Fruit fly (Drosophila melanogaster) S2 (cell line): ENCODE data around the gene Rab21.

Experiments
- CG8478 ChIP-seq: fragments of >200 bp; optimal IDR thresholded peaks from 2 replicates; lab custom pipeline; 2018
- CTCF ChIP-seq, 2 experiments: fragments of >200 bp; optimal IDR thresholded peaks; 2 replicates each; lab custom pipeline; 2018

Rab21 gene

DNA sequence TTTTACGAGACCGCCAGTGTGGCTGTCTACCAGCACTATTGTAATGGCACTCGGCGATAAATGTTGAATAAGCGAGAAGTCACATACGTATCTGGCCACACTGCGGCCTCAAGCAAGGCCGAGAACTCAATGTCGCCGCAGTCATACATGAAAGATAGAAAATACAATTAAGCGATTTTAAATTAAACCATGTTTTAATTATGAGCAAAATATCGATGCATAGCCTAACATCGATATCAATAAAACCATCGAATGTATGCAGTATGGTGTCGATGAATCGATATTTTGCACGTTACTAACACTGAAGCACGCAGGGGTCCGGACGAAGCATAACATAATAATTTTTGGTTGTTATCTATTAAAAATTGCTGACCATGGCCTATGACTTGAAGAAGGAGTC is at the start of gene Rab21, which contains the start of gene Coa7:
Gene Rab21 (minus strand): TSS at position 202 of the 400 bp plus-strand sequence.
Gene Coa7 (plus strand): TSS at position 288 of the 400 bp plus-strand sequence.
- TF ChIP-seq CG8478 (lab: Kevin White, UChicago) (no peak), CTCF (optimal IDR thresholded peaks at IDR 0.05; lab: Kevin White, UChicago) (no peak)

DNA sequence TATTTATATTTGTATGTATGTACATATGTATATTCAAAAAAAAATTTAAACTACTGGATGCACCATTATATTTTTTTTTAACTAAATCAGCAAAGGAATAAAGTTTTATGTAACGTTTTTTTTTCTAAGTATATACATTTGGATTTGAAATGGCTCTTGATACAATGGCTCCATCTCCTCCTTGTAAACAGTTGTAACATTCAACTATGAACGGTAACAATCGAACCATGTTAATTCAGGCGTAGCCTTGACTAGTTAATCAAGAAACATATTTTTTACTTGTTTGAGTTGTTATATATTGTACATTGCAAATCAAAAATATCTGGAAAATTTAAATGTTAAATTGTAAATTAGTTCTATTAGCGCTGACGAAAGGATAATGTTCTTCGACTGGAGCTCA is 22.6 kb upstream of the Rab21 start, which contains the start of gene CG12061:
Gene CG12061 (plus strand): TSS at position 301 of the 400 bp plus-strand sequence.
- TF ChIP-seq CG8478 (lab: Kevin White, UChicago) (no peak), CTCF (optimal IDR thresholded peaks at IDR 0.05; lab: Kevin White, UChicago) (no peak)

DNA sequence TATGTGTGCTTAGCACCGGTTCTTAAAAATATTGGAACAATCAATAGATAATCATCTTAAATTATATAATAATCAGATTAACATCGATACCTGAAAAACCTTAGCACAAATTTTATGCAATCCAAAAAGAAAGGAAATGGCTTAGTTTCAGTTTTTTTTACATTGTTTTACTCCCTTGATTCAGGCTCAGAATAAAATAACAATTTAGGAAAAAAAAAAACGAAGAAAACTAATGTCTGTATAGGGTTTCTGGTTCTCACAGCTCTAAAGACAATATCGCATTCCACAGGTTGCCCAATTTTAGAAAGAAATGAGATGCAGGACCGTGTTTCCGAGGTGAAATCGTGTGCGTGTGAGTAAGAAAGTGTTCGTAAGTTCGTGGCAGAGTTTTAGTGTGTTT is 9.4 kb upstream of the Rab21 start, which contains the start of gene zyd:
Gene zyd (plus strand): TSS at position 301 of the 400 bp plus-strand sequence.
- TF ChIP-seq CTCF (optimal IDR thresholded peaks at IDR 0.05; lab: Kevin White, UChicago): no peak
- no peak for TF ChIP-seq CG8478 (lab: Kevin White, UChicago)

DNA sequence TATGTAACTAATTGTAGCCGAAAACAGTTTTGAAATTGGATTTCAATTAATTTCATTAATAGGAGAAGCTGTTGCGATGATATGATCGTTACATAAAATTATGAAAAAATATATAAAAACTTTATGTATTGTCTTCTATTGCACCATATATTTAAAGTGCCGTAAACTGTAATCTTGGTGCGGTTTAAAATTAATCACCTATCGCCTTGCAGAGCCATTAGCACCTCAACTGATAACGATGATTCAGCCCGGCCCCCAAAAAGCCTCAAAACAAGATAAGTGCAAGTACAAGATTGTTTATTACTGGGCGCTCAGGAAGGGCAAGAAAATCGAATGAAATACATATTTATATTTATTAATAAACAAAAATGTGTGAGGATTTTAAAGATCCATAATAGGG is 1.4 kb downstream of the Rab21 start:
- no peak for TF ChIP-seq CTCF (optimal IDR thresholded peaks at IDR 0.05; lab: Kevin White, UChicago)
- no peak for TF ChIP-seq CG8478 (lab: Kevin White, UChicago)

DNA sequence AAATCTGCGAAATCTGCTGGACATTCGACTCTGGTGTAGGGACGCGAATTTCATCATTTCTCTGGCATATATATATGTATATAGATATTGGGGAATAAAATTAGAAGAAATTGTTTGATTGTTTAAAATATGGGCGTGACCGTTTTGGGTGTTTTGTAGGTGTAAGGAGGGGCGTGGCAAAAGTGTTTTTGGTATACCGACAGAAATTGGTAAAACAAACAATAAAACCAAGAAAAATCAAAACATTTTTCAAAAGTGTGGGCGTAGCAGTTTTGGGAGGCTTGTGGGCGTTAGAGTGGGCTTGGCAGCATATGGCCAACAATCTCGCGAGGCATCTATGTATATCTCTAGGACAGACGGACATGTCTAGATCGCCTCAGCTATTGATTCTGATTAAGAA is 2.0 kb downstream of the Rab21 start, which contains the start of gene FucTC:
Gene FucTC (minus strand): TSS at position 101 of the 400 bp plus-strand sequence.
- no peak for TF ChIP-seq CTCF (optimal IDR thresholded peaks at IDR 0.05; lab: Kevin White, UChicago)
- TF ChIP-seq CG8478 (lab: Kevin White, UChicago): no peak

DNA sequence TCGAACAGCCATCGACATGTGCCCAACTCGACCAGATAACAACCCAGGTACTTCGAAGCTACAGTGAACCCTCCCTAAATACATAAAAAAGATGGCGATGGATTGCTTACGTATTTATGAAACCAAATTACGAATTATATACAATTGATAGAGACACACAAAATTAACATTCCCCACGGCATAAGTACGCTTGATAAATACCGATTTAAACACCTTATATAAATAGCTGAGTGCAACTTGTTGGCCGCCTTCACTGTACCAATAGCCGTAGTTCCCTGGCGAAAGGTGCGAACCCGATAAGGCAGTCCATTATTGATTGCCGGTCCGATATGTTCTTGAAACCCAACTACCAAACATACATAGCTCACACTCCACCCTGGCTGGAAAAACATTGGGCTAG is 2.6 kb downstream of the Rab21 start:
- TF ChIP-seq CG8478 (lab: Kevin White, UChicago): no peak
- TF ChIP-seq CTCF (optimal IDR thresholded peaks at IDR 0.05; lab: Kevin White, UChicago): no peak

DNA sequence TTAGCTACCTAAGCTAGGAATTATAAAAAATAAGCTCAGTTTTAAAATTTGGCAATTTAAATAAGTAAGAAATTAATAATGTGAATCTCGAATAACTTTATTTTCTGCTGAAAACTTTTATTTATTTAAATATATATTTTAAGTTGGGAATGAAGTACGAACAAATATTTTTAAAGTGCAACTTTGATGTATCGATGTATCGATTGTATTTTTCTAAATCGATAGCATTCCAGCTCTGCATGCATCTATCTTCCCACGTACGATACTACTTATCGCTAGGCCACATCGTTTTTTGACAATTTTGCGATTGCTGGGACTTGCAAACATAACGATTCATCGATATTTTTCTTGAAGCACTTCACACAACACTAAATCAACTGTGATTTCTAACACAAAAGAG is 5.8 kb downstream of the Rab21 start:
- TF ChIP-seq CTCF (optimal IDR thresholded peaks at IDR 0.05; lab: Kevin White, UChicago) (no peak), CG8478 (lab: Kevin White, UChicago) (no peak)

DNA sequence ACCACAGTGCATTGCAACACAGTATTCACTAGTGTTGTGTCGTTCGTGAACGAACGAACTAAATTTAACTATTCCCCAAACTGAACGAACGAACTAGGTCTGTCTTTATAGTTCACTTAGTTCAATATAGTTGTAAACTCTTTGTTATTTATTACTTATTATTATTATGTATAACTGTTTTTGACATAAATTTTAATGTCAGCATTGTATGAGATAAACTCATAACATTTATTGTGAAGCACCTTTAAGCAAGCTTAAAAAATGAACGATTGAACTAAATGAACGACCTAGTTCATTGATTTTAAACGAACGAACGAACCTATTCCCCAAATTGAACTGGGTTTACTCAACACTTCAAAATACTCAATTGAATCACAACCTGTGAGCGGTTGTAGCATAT is 6.3 kb downstream of the Rab21 start:
- TF ChIP-seq CG8478 (lab: Kevin White, UChicago) (no peak), CTCF (optimal IDR thresholded peaks at IDR 0.05; lab: Kevin White, UChicago) (no peak)

DNA sequence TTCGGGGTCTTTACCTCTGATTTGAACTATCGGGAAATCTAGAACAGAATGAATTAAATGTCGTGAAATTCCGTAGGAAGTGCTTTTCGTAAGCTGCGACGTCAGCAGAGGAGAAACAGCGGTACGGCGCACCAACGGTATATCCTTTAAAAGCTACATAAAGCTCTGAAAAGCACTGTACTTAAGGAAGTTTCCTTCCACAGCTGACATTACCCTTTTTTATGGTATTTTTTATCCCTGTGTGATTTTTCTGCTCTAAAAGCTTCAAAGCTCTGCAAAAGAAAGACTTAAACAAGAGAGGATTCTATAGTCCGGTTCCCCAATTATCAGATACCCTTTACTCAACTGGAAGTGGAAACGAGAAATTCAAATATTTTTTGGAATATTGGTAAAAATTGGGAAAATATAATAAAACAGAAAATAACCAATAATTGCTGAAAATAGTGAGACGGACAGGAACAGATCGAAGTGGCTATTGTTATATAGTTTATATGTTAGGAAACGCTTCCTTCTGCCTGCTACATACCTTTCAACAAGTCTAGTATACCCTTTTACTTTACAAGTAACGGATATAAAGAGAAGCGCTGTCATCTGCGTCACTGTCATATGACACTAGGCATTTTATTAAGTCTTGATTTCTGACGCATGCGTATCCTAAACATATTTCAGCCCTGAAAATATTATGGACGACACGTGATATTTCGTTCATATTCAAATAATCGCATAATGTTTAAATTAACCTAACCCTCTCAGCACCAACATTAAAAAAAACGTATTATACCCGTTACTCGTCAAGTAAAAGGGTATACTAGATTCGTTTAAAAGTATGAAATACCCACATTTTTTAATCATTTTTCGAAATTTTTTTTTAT is 8.4 kb downstream of the Rab21 start, which contains the start of the genes stnA and stnB:
Gene stnA (minus strand): TSS at position 51 of the 872 bp plus-strand sequence.
Gene stnB (minus strand): TSS at position 51 of the 872 bp plus-strand sequence.
- TF ChIP-seq CTCF (optimal IDR thresholded peaks at IDR 0.05; lab: Kevin White, UChicago) (no peak), CG8478 (lab: Kevin White, UChicago) (no peak)

DNA sequence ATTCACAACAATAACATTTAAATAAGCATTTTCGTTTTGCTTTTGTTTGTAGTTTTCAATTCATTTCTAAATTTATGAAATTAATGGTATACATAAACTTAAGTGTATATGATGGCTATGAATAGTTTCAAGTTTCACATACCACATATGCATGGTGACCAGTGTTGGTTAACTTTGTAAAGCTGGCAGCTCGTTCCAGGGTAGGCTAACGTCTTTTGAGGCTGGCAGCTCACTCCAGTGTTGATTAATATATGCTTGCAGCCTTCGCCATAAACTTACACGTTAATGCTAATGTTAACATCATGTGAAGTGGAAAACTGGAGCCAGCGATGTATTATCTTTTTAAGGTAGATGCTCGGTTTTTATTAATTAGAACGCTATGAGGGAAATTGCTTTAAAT is 31.7 kb downstream of the Rab21 start:
- TF ChIP-seq CG8478 (lab: Kevin White, UChicago) (no peak), CTCF (optimal IDR thresholded peaks at IDR 0.05; lab: Kevin White, UChicago) (no peak)

DNA sequence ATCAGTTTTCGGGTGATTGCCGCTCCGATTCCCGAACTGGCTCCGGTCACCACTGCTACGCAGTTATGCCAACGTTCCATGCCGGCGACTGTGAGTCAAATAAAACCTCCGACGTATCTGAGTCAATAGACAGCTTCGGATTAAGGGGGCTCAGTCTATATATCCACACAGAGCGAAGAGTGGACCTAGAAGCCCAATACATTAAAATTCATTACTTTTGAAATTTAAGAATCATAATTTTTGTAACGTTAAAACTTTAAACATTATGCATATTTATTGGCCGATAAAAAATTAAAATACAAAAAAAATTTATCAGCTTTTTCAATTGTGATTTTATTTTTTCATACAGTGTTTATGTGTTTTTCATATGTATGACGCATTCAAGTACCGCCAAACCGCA is 50.9 kb downstream of the Rab21 start, which contains the start of gene CG40485:
Gene CG40485 (minus strand): TSS at position 101 of the 400 bp plus-strand sequence.
- TF ChIP-seq CTCF (optimal IDR thresholded peaks at IDR 0.05; lab: Kevin White, UChicago) (no peak), CG8478 (lab: Kevin White, UChicago) (no peak)
